Fruit fly (Drosophila melanogaster) whole organism, prepupa: ENCODE measurements around the gene CG42540.

Source experiments
- Blimp-1 ChIP-seq: fragments of 200-800 bp; sonication (Bioruptor generic); optimal IDR thresholded peaks from 3 replicates; lab custom pipeline; 2017; ENCODE audit warnings: missing biosample characterization, missing genetic modification characterization, mild to moderate bottlenecking, moderate library complexity, missing genetic modification reagents
- CG10631 ChIP-seq: fragments of 200-800 bp; sonication (Bioruptor generic); optimal IDR thresholded peaks from 2 replicates; lab custom pipeline; 2016; ENCODE audit warnings: missing biosample characterization, missing genetic modification characterization
- CG11294 ChIP-seq: fragments of 200-800 bp; sonication (Bioruptor generic); IDR thresholded peaks from 2 replicates; pipeline ENCODE4 v1.3.6; 2022; ENCODE audit warnings: missing biosample characterization, missing genetic modification characterization
- CG11902 ChIP-seq: fragments of 200-800 bp; sonication (Bioruptor generic); optimal IDR thresholded peaks from 3 replicates; lab custom pipeline; 2016; ENCODE audit warnings: missing biosample characterization, missing genetic modification characterization
- CG15336 ChIP-seq: fragments of 200-800 bp; sonication (Bioruptor generic); IDR thresholded peaks from 2 replicates; pipeline ENCODE4 v1.3.6; 2022; ENCODE audit warnings: missing biosample characterization, missing genetic modification characterization
- CG16779 ChIP-seq: fragments of 200-800 bp; sonication (Bioruptor generic); optimal IDR thresholded peaks from 3 replicates; lab custom pipeline; 2017; ENCODE audit warnings: missing biosample characterization, mild to moderate bottlenecking, missing genetic modification characterization
- CG3032 ChIP-seq: fragments of 200-800 bp; optimal IDR thresholded peaks from 2 replicates; lab custom pipeline; 2019; ENCODE audit warnings: missing biosample characterization, mild to moderate bottlenecking, missing genetic modification characterization, moderate library complexity
- CG31627 ChIP-seq: fragments of 200-800 bp; sonication (Bioruptor generic); optimal IDR thresholded peaks from 3 replicates; lab custom pipeline; 2016; ENCODE audit warnings: missing biosample characterization, missing genetic modification characterization
- CG34406 ChIP-seq: fragments of 200-800 bp; sonication (Bioruptor generic); optimal IDR thresholded peaks from 3 replicates; lab custom pipeline; 2016; ENCODE audit warnings: missing biosample characterization, missing genetic modification characterization
- CG3919 ChIP-seq: fragments of 200-800 bp; sonication (Bioruptor generic); optimal IDR thresholded peaks from 3 replicates; lab custom pipeline; 2016; ENCODE audit warnings: missing biosample characterization, missing genetic modification characterization
- CG4318 ChIP-seq: fragments of 200-800 bp; sonication (Bioruptor generic); optimal IDR thresholded peaks from 3 replicates; lab custom pipeline; 2017; ENCODE audit warnings: missing biosample characterization, mild to moderate bottlenecking, missing genetic modification characterization
- CG6163 ChIP-seq: fragments of 200-800 bp; sonication (Bioruptor generic); IDR thresholded peaks from 3 replicates; pipeline ENCODE4 v1.3.6; 2022; ENCODE audit warnings: missing biosample characterization, missing genetic modification characterization
- CG6792 ChIP-seq: fragments of 200-800 bp; sonication (Bioruptor generic); optimal IDR thresholded peaks from 3 replicates; lab custom pipeline; 2016; ENCODE audit warnings: missing biosample characterization, missing genetic modification characterization
- CG6808 ChIP-seq: fragments of 200-800 bp; sonication (Bioruptor generic); optimal IDR thresholded peaks from 3 replicates; lab custom pipeline; 2017; ENCODE audit warnings: missing biosample characterization, missing genetic modification characterization, mild to moderate bottlenecking, moderate library complexity, missing genetic modification reagents
- CG6854 ChIP-seq: fragments of 200-800 bp; sonication (Bioruptor generic); optimal IDR thresholded peaks from 2 replicates; lab custom pipeline; 2017; ENCODE audit warnings: missing biosample characterization, mild to moderate bottlenecking, missing genetic modification characterization
- CG7368 ChIP-seq: fragments of 200-800 bp; sonication (Bioruptor generic); optimal IDR thresholded peaks from 3 replicates; lab custom pipeline; 2016; ENCODE audit warnings: missing biosample characterization, missing genetic modification characterization
- CG8119 ChIP-seq: fragments of 200-800 bp; sonication (Bioruptor generic); IDR thresholded peaks from 3 replicates; pipeline ENCODE4 v1.3.6; 2022; ENCODE audit warnings: missing biosample characterization, missing genetic modification characterization
- CG8319 ChIP-seq: fragments of 200-800 bp; sonication (Bioruptor generic); optimal IDR thresholded peaks from 3 replicates; lab custom pipeline; 2016; ENCODE audit warnings: missing biosample characterization, missing genetic modification characterization
- CG8632 ChIP-seq: fragments of 200-800 bp; sonication (Bioruptor generic); optimal IDR thresholded peaks from 3 replicates; lab custom pipeline; 2016; ENCODE audit warnings: missing biosample characterization, missing genetic modification characterization
- CG9139 ChIP-seq: fragments of 200-800 bp; sonication (Bioruptor generic); optimal IDR thresholded peaks from 3 replicates; lab custom pipeline; 2017; ENCODE audit warnings: missing biosample characterization, mild to moderate bottlenecking, missing genetic modification characterization
- Eip75B ChIP-seq: fragments of 200-800 bp; sonication (Bioruptor generic); optimal IDR thresholded peaks from 3 replicates; lab custom pipeline; 2016; ENCODE audit warnings: missing biosample characterization, missing genetic modification characterization
- Eip78C ChIP-seq: fragments of 200-800 bp; sonication (Bioruptor generic); peaks from one replicate; lab custom pipeline; 2016; ENCODE audit warnings: missing biosample characterization, missing genetic modification characterization
- Eip93F ChIP-seq: fragments of 200-800 bp; sonication (Bioruptor generic); optimal IDR thresholded peaks from 2 replicates; lab custom pipeline; 2016; ENCODE audit warnings: missing biosample characterization, mild to moderate bottlenecking, missing genetic modification characterization
- Ets21C ChIP-seq: fragments of 200-800 bp; sonication (Bioruptor generic); optimal IDR thresholded peaks from 3 replicates; lab custom pipeline; 2016; ENCODE audit warnings: missing biosample characterization, missing genetic modification characterization
- Ets96B ChIP-seq: fragments of 200-800 bp; optimal IDR thresholded peaks from 2 replicates; lab custom pipeline; 2019; ENCODE audit warnings: missing biosample characterization, mild to moderate bottlenecking, missing genetic modification characterization, moderate library complexity
- Gug ChIP-seq: fragments of 200-800 bp; sonication (Bioruptor generic); IDR thresholded peaks from 2 replicates; pipeline ENCODE4 v1.3.6; 2022; ENCODE audit warnings: missing biosample characterization, missing genetic modification characterization
- Hr38 ChIP-seq: sonication (Bioruptor generic); optimal IDR thresholded peaks from 2 replicates; lab custom pipeline; 2016; ENCODE audit warnings: missing biosample characterization, missing genetic modification characterization
- Lpt ChIP-seq: fragments of 200-800 bp; sonication (Bioruptor generic); optimal IDR thresholded peaks from 3 replicates; lab custom pipeline; 2016; ENCODE audit warnings: missing biosample characterization, missing genetic modification characterization
- Met ChIP-seq: fragments of 200-800 bp; sonication (Bioruptor generic); optimal IDR thresholded peaks from 3 replicates; lab custom pipeline; 2016; ENCODE audit warnings: missing biosample characterization, missing genetic modification characterization
- OdsH ChIP-seq: fragments of 200-800 bp; sonication (Bioruptor generic); optimal IDR thresholded peaks from 3 replicates; lab custom pipeline; 2016; ENCODE audit warnings: missing biosample characterization, missing genetic modification characterization
- Sox102F ChIP-seq: fragments of 200-800 bp; sonication (Bioruptor generic); optimal IDR thresholded peaks from 2 replicates; lab custom pipeline; 2016; ENCODE audit warnings: missing biosample characterization, mild to moderate bottlenecking, missing genetic modification characterization
- Sox14 ChIP-seq: fragments of 200-800 bp; sonication (Bioruptor generic); optimal IDR thresholded peaks from 3 replicates; lab custom pipeline; 2016; ENCODE audit warnings: missing biosample characterization, missing genetic modification characterization
- dsx ChIP-seq: fragments of 200-800 bp; optimal IDR thresholded peaks from 3 replicates; lab custom pipeline; 2019; ENCODE audit warnings: missing biosample characterization, mild to moderate bottlenecking, missing genetic modification characterization, moderate library complexity; ENCODE audit not compliant: poor library complexity, severe bottlenecking
- eg ChIP-seq: fragments of 200-800 bp; sonication (Bioruptor generic); IDR thresholded peaks from 3 replicates; pipeline ENCODE4 v1.3.6; 2022; ENCODE audit warnings: missing biosample characterization, missing genetic modification characterization
- esn ChIP-seq: fragments of 200-800 bp; sonication (Bioruptor generic); optimal IDR thresholded peaks from 2 replicates; lab custom pipeline; 2016; ENCODE audit warnings: missing biosample characterization, mild to moderate bottlenecking, missing genetic modification characterization, moderate library complexity
- fd59A ChIP-seq: fragments of 200-800 bp; sonication (Bioruptor generic); optimal IDR thresholded peaks from 2 replicates; lab custom pipeline; 2017; ENCODE audit warnings: missing biosample characterization, mild to moderate bottlenecking, missing genetic modification characterization, missing genetic modification reagents
- fd85E ChIP-seq: fragments of 200-800 bp; sonication (Bioruptor generic); optimal IDR thresholded peaks from 3 replicates; lab custom pipeline; 2016; ENCODE audit warnings: missing biosample characterization, missing genetic modification characterization
- fkh ChIP-seq: fragments of 200-800 bp; sonication (Bioruptor generic); optimal IDR thresholded peaks from 3 replicates; lab custom pipeline; 2017; ENCODE audit warnings: missing biosample characterization, mild to moderate bottlenecking, missing genetic modification characterization, moderate library complexity
- lz ChIP-seq: fragments of 200-800 bp; sonication (Bioruptor generic); optimal IDR thresholded peaks from 3 replicates; lab custom pipeline; 2016; ENCODE audit warnings: missing biosample characterization, missing genetic modification characterization
- net ChIP-seq: fragments of 200-800 bp; sonication (Bioruptor generic); optimal IDR thresholded peaks from 3 replicates; lab custom pipeline; 2016; ENCODE audit warnings: missing biosample characterization, missing genetic modification characterization
- salr ChIP-seq, 2 experiments: fragments of 200-800 bp; sonication (Bioruptor generic); optimal IDR thresholded peaks; 3 replicates each; lab custom pipeline; 2016 to 2018; ENCODE audit warnings: missing biosample characterization in 2 of 2, missing genetic modification characterization in 2 of 2, mild to moderate bottlenecking in 1 of 2
- spab ChIP-seq: fragments of 200-800 bp; sonication (Bioruptor generic); optimal IDR thresholded peaks from 2 replicates; lab custom pipeline; 2017; ENCODE audit warnings: missing biosample characterization, mild to moderate bottlenecking, missing genetic modification characterization, missing genetic modification reagents
- ss ChIP-seq, 2 experiments: fragments of 200-800 bp; sonication (Bioruptor generic); optimal IDR thresholded peaks; 2 replicates in 1 of 2; 3 replicates in 1 of 2; lab custom pipeline; 2017 to 2018; ENCODE audit warnings: mild to moderate bottlenecking in 2 of 2, missing biosample characterization in 2 of 2, missing genetic modification characterization in 2 of 2, moderate library complexity in 1 of 2
- svp ChIP-seq: fragments of 200-800 bp; sonication (Bioruptor generic); peaks from one replicate; lab custom pipeline; 2016; ENCODE audit warnings: missing biosample characterization, missing genetic modification characterization
- topi ChIP-seq: fragments of 200-800 bp; sonication (Bioruptor generic); optimal IDR thresholded peaks from 3 replicates; lab custom pipeline; 2016; ENCODE audit warnings: missing biosample characterization, missing genetic modification characterization
- vri ChIP-seq: fragments of 200-800 bp; sonication (Bioruptor generic); optimal IDR thresholded peaks from 3 replicates; lab custom pipeline; 2016; ENCODE audit warnings: missing biosample characterization, mild to moderate bottlenecking, missing genetic modification characterization

CG42540 gene

dm6 chr3L:4625387-4626386 is 69.8 kb downstream of the CG42540 start, which contains the start of gene Src64B (continued):
- TF ChIP-seq CG34406 (peak; percentile 51), CG6808 (peak; percentile 60), Sox14 (GFP tag; lab: Kevin White, UChicago) (peak; percentile 55), CG6854 (GFP tag; lab: Kevin White, UChicago) (peak; percentile 57), esn (peak; percentile 30), Ets21C (GFP tag; lab: Kevin White, UChicago) (no peak), Sox102F (GFP tag; lab: Kevin White, UChicago) (peak; percentile 53), vri (GFP tag; lab: Kevin White, UChicago) (peak; percentile 21), ss (GFP tag; optimal IDR thresholded peaks at IDR 0.05; lab: Kevin White, UChicago) (peak; percentile 71 to 72), fd85E (GFP tag; lab: Kevin White, UChicago) (no peak), OdsH (GFP tag; lab: Kevin White, UChicago) (no peak), Hr38 (no peak), CG11294 (GFP tag; lab: Robert Waterston, UW) (no peak), CG8319 (GFP tag; lab: Kevin White, UChicago) (no peak), net (GFP tag; lab: Kevin White, UChicago) (no peak), topi (GFP tag; lab: Kevin White, UChicago) (peak; percentile 41), Eip93F (GFP tag; lab: Kevin White, UChicago) (no peak), eg (peak; percentile 65; the same call in 2 of the 3 replicates), fkh (peak; percentile 57), CG3919 (GFP tag; lab: Kevin White, UChicago) (peak; percentile 39), spab (no peak), CG11902 (GFP tag; lab: Kevin White, UChicago) (no peak), CG8119 (peak; percentile 51; the same call in 2 of the 3 replicates), Eip75B (peak; percentile 51), CG8632 (GFP tag; lab: Kevin White, UChicago) (no peak), CG3032 (tag; lab: Kevin White, UChicago) (no peak), Lpt (peak; percentile 61)

dm6 chr3L:4626434-4626833 is 70.5 kb downstream of the CG42540 start, which contains the start of gene HDAC1:
HDAC1 (plus strand) TSS chr3L:4626734.
- TF ChIP-seq CG16779 (no peak), CG6792 (GFP tag; lab: Kevin White, UChicago) (no peak), salr (GFP tag; optimal IDR thresholded peaks at IDR 0.05; lab: Kevin White, UChicago) (no peak), lz (GFP tag; lab: Kevin White, UChicago) (no peak), spab (no peak), CG6163 (GFP tag; lab: Robert Waterston, UW) (no peak)

- TF ChIP-seq Blimp-1 (GFP tag; lab: Kevin White, UChicago) (peak; percentile 90), net (GFP tag; lab: Kevin White, UChicago) (no peak), CG6808 (peak; percentile 4), CG4318 (GFP tag; lab: Kevin White, UChicago) (no peak), CG10631 (GFP tag; lab: Kevin White, UChicago) (no peak), fd59A (GFP tag; lab: Kevin White, UChicago) (no peak), Gug (GFP tag; lab: Robert Waterston, UW) (no peak), CG3032 (tag; lab: Kevin White, UChicago) (no peak), Ets96B (no peak), svp (GFP tag; lab: Kevin White, UChicago) (peak; percentile 49), CG11902 (GFP tag; lab: Kevin White, UChicago) (no peak), CG15336 (GFP tag; lab: Robert Waterston, UW) (peak; percentile 46; the same call in 1 of the 2 replicates), Sox14 (GFP tag; lab: Kevin White, UChicago) (no peak), Eip78C (no peak), CG34406 (no peak), CG8119 (no peak), CG9139 (GFP tag; lab: Kevin White, UChicago) (no peak), eg (0 out of 3 replicates have a peak, but pooled peaks have one; percentile 6), CG7368 (GFP tag; lab: Kevin White, UChicago) (no peak), CG31627 (GFP tag; lab: Kevin White, UChicago) (no peak), ss (GFP tag; optimal IDR thresholded peaks at IDR 0.05; lab: Kevin White, UChicago) (peak; percentile 3 to 16), Met (no peak), dsx (GFP tag; lab: Kevin White, UChicago) (peak; percentile 8), Sox102F (GFP tag; lab: Kevin White, UChicago) (no peak)
These were observed 71.1 kb downstream of the CG42540 start for dm6 chr3L:4627012-4627411.
